Worm (Caenorhabditis elegans): ENCODE results near the gene aqp-8.

Gene aqp-8

ce11 chrX:4700083-4700482 is 4.7 kb downstream of the aqp-8 start:
- no peak for TF ChIP-seq sdz-38 (tag; optimal IDR thresholded peaks at IDR 0.05)
- TF ChIP-seq B0336.3 (GFP tag; IDR thresholded peaks at IDR 0.05) = peak; percentile 14; the same call in 1 of the 2 replicates
- peak; percentile 31 for TF ChIP-seq atf-7 (tag; optimal IDR thresholded peaks at IDR 0.05)
- peak; percentile 75 for TF ChIP-seq unc-62 (GFP tag; optimal IDR thresholded peaks at IDR 0.05)
- TF ChIP-seq nhr-80 (tag; optimal IDR thresholded peaks at IDR 0.05) = peak; percentile 98
- no peak for TF ChIP-seq cebp-1 (GFP tag; IDR thresholded peaks at IDR 0.05)
- TF ChIP-seq cebp-1 (tag; optimal IDR thresholded peaks at IDR 0.05) = peak; percentile 37
- TF ChIP-seq snpc-1.3 (tag; optimal IDR thresholded peaks at IDR 0.05; ENCODE audit: insufficient read depth) = no peak
- peak; percentile 4 for TF ChIP-seq ztf-22 (GFP tag; optimal IDR thresholded peaks at IDR 0.05)

- TF ChIP-seq efl-1 (GFP tag; optimal IDR thresholded peaks at IDR 0.05) = no peak
- peak; percentile 74 for TF ChIP-seq mcd-1 (GFP tag; IDR thresholded peaks at IDR 0.05)
- TF ChIP-seq zfh-2 (GFP tag; conservative IDR thresholded peaks at IDR 0.05) = peak; percentile 88
- TF ChIP-seq ceh-27 (GFP tag; optimal IDR thresholded peaks at IDR 0.05) = peak; percentile 66
- peak; percentile 33; the same call in 1 of the 2 replicates for TF ChIP-seq hmg-1.2 (GFP tag; IDR thresholded peaks at IDR 0.05)
- no peak for TF ChIP-seq cebp-1 (GFP tag; IDR thresholded peaks at IDR 0.05)
- TF ChIP-seq cebp-1 (tag; optimal IDR thresholded peaks at IDR 0.05) = peak; percentile 26
- TF ChIP-seq cebp-2 (GFP tag; IDR thresholded peaks at IDR 0.05) = no peak
- peak; percentile 37; the same call in 1 of the 2 replicates for TF ChIP-seq dox-1 (GFP tag; IDR thresholded peaks at IDR 0.05)
- TF ChIP-seq egrh-3 (GFP tag; IDR thresholded peaks at IDR 0.05) = peak; percentile 40
These were observed 5.2 kb downstream of the aqp-8 start, which contains the start of gene hyl-2 for ce11 chrX:4699411-4700050. hyl-2 (minus strand) TSS chrX:4699461.

ce11 chrX:4698271-4698670 is 6.5 kb downstream of the aqp-8 start:
- TF ChIP-seq nhr-80 (tag; optimal IDR thresholded peaks at IDR 0.05) (peak; percentile 72), ztf-26 (tag; optimal IDR thresholded peaks at IDR 0.05) (no peak), aptf-2 (GFP tag; conservative IDR thresholded peaks at IDR 0.05) (no peak), dox-1 (GFP tag; IDR thresholded peaks at IDR 0.05) (0 out of 2 replicates have a peak, but pooled peaks have one; percentile 7)

- TF ChIP-seq mes-4 (tag; optimal IDR thresholded peaks at IDR 0.05) (no peak), attf-5 (GFP tag; optimal IDR thresholded peaks at IDR 0.05) (no peak), dpff-1 (tag; optimal IDR thresholded peaks at IDR 0.05) (no peak), lag-1 (GFP tag; IDR thresholded peaks at IDR 0.05) (no peak)
These were observed 10.0 kb downstream of the aqp-8 start for ce11 chrX:4694611-4695370.

ce11 chrX:4691148-4691773 is 13.5 kb downstream of the aqp-8 start, which contains the start of gene K02G10.5:
K02G10.5 (minus strand) TSS chrX:4691198.
- TF ChIP-seq let-607 (tag; optimal IDR thresholded peaks at IDR 0.05) (no peak), nhr-179 (tag; optimal IDR thresholded peaks at IDR 0.05) (no peak), lin-26 (GFP tag; IDR thresholded peaks at IDR 0.05) (no peak), chd-7 (tag; optimal IDR thresholded peaks at IDR 0.05) (no peak), bed-1 (GFP tag; IDR thresholded peaks at IDR 0.05) (no peak), ztf-25 (GFP tag; IDR thresholded peaks at IDR 0.05) (no peak)
